Worm (Caenorhabditis elegans) whole organism, L1 larva: ENCODE results near the gene ssu-1.

ENCODE experiments used
- alr-1 ChIP-seq: fragments of 200-800 bp; sonication (Bioruptor generic); optimal IDR thresholded peaks from 2 replicates; lab custom pipeline; 2018; ENCODE audit warnings: borderline replicate concordance, mild to moderate bottlenecking, missing genetic modification characterization, missing compliant biosample characterization
- ama-1 ChIP-seq: fragments of 150-350 bp; optimal IDR thresholded peaks from 2 replicates; lab custom pipeline; 2014
- blmp-1 ChIP-seq: fragments of 150-350 bp; optimal IDR thresholded peaks from 2 replicates; lab custom pipeline; 2014; ENCODE audit warnings: missing biosample characterization, missing genetic modification characterization
- ceh-88 ChIP-seq: fragments of 200-800 bp; sonication (Bioruptor generic); IDR thresholded peaks from 2 replicates; pipeline ENCODE4 v1.3.6; 2022; ENCODE audit warnings: missing genetic modification characterization, missing compliant biosample characterization
- egl-27 ChIP-seq, 2 experiments: fragments of 150-350 bp in 1 of 2; sonication (generic microtip); optimal IDR thresholded peaks; 3 replicates each; lab custom pipeline; 2017 to 2018; ENCODE audit warnings: missing biosample characterization in 2 of 2, missing genetic modification characterization in 2 of 2, missing genetic modification reagents in 2 of 2
- fkh-4 ChIP-seq: sonication (generic microtip); optimal IDR thresholded peaks from 2 replicates; lab custom pipeline; 2016; ENCODE audit warnings: missing compliant biosample characterization, missing genetic modification characterization, borderline replicate concordance
- fos-1 ChIP-seq: fragments of 150-350 bp; optimal IDR thresholded peaks from 2 replicates; lab custom pipeline; 2014; ENCODE audit warnings: missing biosample characterization, missing genetic modification characterization
- irx-1 ChIP-seq: sonication (generic microtip); optimal IDR thresholded peaks from 2 replicates; lab custom pipeline; 2016; ENCODE audit warnings: missing genetic modification characterization, missing compliant biosample characterization
- lsy-2 ChIP-seq, 2 experiments: fragments of 150-350 bp; optimal IDR thresholded peaks; 2 replicates each; lab custom pipeline; 2014; ENCODE audit warnings: missing biosample characterization in 2 of 2, missing genetic modification characterization in 2 of 2
- nhr-12 ChIP-seq: sonication (generic microtip); optimal IDR thresholded peaks from 2 replicates; lab custom pipeline; 2017; ENCODE audit warnings: missing biosample characterization, missing genetic modification characterization
- pqm-1 ChIP-seq: sonication (generic microtip); optimal IDR thresholded peaks from 3 replicates; lab custom pipeline; 2017; ENCODE audit warnings: missing biosample characterization, missing genetic modification characterization
- unc-62 ChIP-seq: fragments of 150-350 bp; optimal IDR thresholded peaks from 2 replicates; lab custom pipeline; 2014; ENCODE audit warnings: missing biosample characterization, missing genetic modification reagents, missing genetic modification characterization
- ztf-4 ChIP-seq: fragments of 150-350 bp; optimal IDR thresholded peaks from 2 replicates; lab custom pipeline; 2014; ENCODE audit warnings: missing biosample characterization, missing genetic modification characterization

ce11 chrV:20151432-20151831, 18.4 kb upstream of the ssu-1 start, which contains the start of gene F19B2.7:
- TF ChIP-seq fkh-4 (no peak), irx-1 (tag; lab: Kevin White, UChicago) (no peak), egl-27 (tag; optimal IDR thresholded peaks at IDR 0.05; lab: Kevin White, UChicago) (no peak), pqm-1 (no peak), ama-1 (lab: Kevin White, UChicago) (no peak), lsy-2 (tag; optimal IDR thresholded peaks at IDR 0.05; lab: Kevin White, UChicago) (no peak), fos-1 (tag; lab: Kevin White, UChicago) (no peak), nhr-12 (tag; lab: Kevin White, UChicago) (no peak), ztf-4 (tag; lab: Kevin White, UChicago) (no peak), alr-1 (tag; lab: Kevin White, UChicago) (no peak), unc-62 (GFP tag; lab: Kevin White, UChicago) (no peak), ceh-88 (GFP tag; lab: Robert Waterston, UW) (no peak), blmp-1 (tag; lab: Kevin White, UChicago) (no peak)
